Worm (Caenorhabditis elegans): ENCODE measurements around the gene srt-74.

DNA sequence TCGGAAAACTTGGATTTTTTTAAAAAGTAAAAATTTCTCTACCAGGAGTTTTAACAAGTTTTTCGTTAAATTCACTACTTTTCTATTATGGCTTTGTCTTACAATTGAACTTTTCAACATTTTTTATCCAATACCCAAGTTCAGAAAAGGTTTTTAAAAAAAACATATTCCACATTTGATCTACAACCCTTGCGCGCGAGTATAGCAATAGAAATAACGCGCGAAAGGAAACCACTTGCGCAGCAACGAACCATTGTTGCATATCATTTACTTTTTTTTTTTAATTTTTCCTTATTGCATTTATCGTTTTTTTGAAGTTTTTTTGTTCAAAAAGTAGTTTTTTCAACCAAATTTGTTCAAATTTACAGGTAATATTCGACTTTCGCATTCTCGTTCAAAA, 3.7 kb upstream of the srt-74 start, which contains the start of gene F40G12.11:
- no peak for TF ChIP-seq snpc-4 (tag; optimal IDR thresholded peaks at IDR 0.05)
- no peak for TF ChIP-seq ZK546.5 (tag; optimal IDR thresholded peaks at IDR 0.05)
- no peak for TF ChIP-seq nhr-41 (GFP tag; IDR thresholded peaks at IDR 0.05)
- TF ChIP-seq saeg-2 (GFP tag; IDR thresholded peaks at IDR 0.05): no peak

All from whole organism, L4 larva.